Worm (Caenorhabditis elegans) whole organism, midembryonic: Measurements from ENCODE around the gene arrd-6.

Experiments
- T22C8.4 ChIP-seq: fragments of 200-800 bp; sonication (Bioruptor generic); IDR thresholded peaks from 2 replicates; pipeline ENCODE4 v1.3.6; 2022; ENCODE audit warnings: missing genetic modification characterization, missing compliant biosample characterization
- cog-1 ChIP-seq: sonication (generic microtip); optimal IDR thresholded peaks from 2 replicates; lab custom pipeline; 2016; ENCODE audit warnings: missing genetic modification characterization, missing compliant biosample characterization
- flt-1 ChIP-seq: fragments of 200-800 bp; sonication (Bioruptor generic); IDR thresholded peaks from 2 replicates; pipeline ENCODE4 v1.3.6; 2022; ENCODE audit warnings: missing genetic modification characterization, missing compliant biosample characterization
- klf-2 ChIP-seq: fragments of 200-800 bp; sonication (Bioruptor generic); conservative IDR thresholded peaks from 2 replicates; pipeline ENCODE4 v1.3.6; 2022; ENCODE audit warnings: missing genetic modification reagents, missing genetic modification characterization, missing compliant biosample characterization
- med-1 ChIP-seq: sonication (generic microtip); optimal IDR thresholded peaks from 2 replicates; lab custom pipeline; 2017; ENCODE audit warnings: missing genetic modification characterization, mild to moderate bottlenecking, missing compliant biosample characterization, antibody characterized with exemption, missing genetic modification reagents; ENCODE audit not compliant: insufficient read depth
- ref-1 ChIP-seq: fragments of 200-800 bp; sonication (Bioruptor generic); conservative IDR thresholded peaks from 2 replicates; pipeline ENCODE4 v1.3.6; 2022; ENCODE audit warnings: missing genetic modification reagents, missing genetic modification characterization, missing compliant biosample characterization
- tab-1 ChIP-seq: fragments of 200-800 bp; sonication (Bioruptor generic); IDR thresholded peaks from 2 replicates; pipeline ENCODE4 v1.3.6; 2022; ENCODE audit warnings: missing genetic modification characterization, missing compliant biosample characterization
- ztf-23 ChIP-seq: fragments of 200-800 bp; sonication (Bioruptor generic); IDR thresholded peaks from 2 replicates; pipeline ENCODE4 v1.3.6; 2022; ENCODE audit warnings: missing genetic modification reagents, missing genetic modification characterization, missing compliant biosample characterization
- ztf-29 ChIP-seq: fragments of 200-800 bp; sonication (Bioruptor generic); IDR thresholded peaks from 2 replicates; pipeline ENCODE4 v1.3.6; 2022; ENCODE audit warnings: missing genetic modification reagents, missing genetic modification characterization, missing compliant biosample characterization

DNA sequence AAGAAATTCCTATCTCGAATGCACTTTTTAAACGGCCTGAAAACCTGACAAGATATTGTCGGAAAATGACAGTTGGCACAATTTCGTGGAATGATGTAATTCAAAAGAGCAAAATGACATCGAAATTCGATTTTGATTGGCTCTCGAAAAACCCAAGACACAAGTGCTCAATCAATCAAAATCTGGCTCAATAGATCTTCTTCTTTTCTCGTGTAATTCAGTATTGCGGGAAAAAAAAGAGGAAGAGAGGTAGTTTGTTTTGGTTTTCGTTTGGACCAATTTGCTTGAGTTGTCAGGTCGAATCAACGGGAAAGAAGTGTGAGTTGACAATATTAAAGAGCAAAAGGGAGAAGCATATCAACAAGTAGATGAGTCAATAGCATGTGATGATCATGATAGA, 6.8 kb upstream of the arrd-6 start:
- TF ChIP-seq klf-2 (GFP tag; lab: Robert Waterston, UW) (no peak), T22C8.4 (GFP tag; lab: Robert Waterston, UW) (no peak), ztf-29 (GFP tag; lab: Robert Waterston, UW) (no peak), flt-1 (GFP tag; lab: Robert Waterston, UW) (no peak), med-1 (no peak), cog-1 (tag; lab: Kevin White, UChicago) (no peak), ref-1 (GFP tag; lab: Robert Waterston, UW) (no peak), tab-1 (no peak), ztf-23 (GFP tag; lab: Robert Waterston, UW) (no peak)
